Fruit fly (Drosophila melanogaster) whole organism, prepupa: ENCODE measurements around the gene Pp1alpha-96A.

ENCODE experiments used
- Blimp-1 ChIP-seq: fragments of 200-800 bp; sonication (Bioruptor generic); optimal IDR thresholded peaks from 3 replicates; lab custom pipeline; 2017; ENCODE audit warnings: missing biosample characterization, missing genetic modification characterization, mild to moderate bottlenecking, moderate library complexity, missing genetic modification reagents
- CG10631 ChIP-seq: fragments of 200-800 bp; sonication (Bioruptor generic); optimal IDR thresholded peaks from 2 replicates; lab custom pipeline; 2016; ENCODE audit warnings: missing biosample characterization, missing genetic modification characterization
- CG11294 ChIP-seq: fragments of 200-800 bp; sonication (Bioruptor generic); IDR thresholded peaks from 2 replicates; pipeline ENCODE4 v1.3.6; 2022; ENCODE audit warnings: missing biosample characterization, missing genetic modification characterization
- CG11902 ChIP-seq: fragments of 200-800 bp; sonication (Bioruptor generic); optimal IDR thresholded peaks from 3 replicates; lab custom pipeline; 2016; ENCODE audit warnings: missing biosample characterization, missing genetic modification characterization
- CG32006 ChIP-seq: fragments of 200-800 bp; sonication (Bioruptor generic); optimal IDR thresholded peaks from 3 replicates; lab custom pipeline; 2017; ENCODE audit warnings: missing biosample characterization, mild to moderate bottlenecking, missing genetic modification characterization
- CG34406 ChIP-seq: fragments of 200-800 bp; sonication (Bioruptor generic); optimal IDR thresholded peaks from 3 replicates; lab custom pipeline; 2016; ENCODE audit warnings: missing biosample characterization, missing genetic modification characterization
- CG3919 ChIP-seq: fragments of 200-800 bp; sonication (Bioruptor generic); optimal IDR thresholded peaks from 3 replicates; lab custom pipeline; 2016; ENCODE audit warnings: missing biosample characterization, missing genetic modification characterization
- CG4318 ChIP-seq: fragments of 200-800 bp; sonication (Bioruptor generic); optimal IDR thresholded peaks from 3 replicates; lab custom pipeline; 2017; ENCODE audit warnings: missing biosample characterization, mild to moderate bottlenecking, missing genetic modification characterization
- CG6163 ChIP-seq: fragments of 200-800 bp; sonication (Bioruptor generic); IDR thresholded peaks from 3 replicates; pipeline ENCODE4 v1.3.6; 2022; ENCODE audit warnings: missing biosample characterization, missing genetic modification characterization
- CG6808 ChIP-seq: fragments of 200-800 bp; sonication (Bioruptor generic); optimal IDR thresholded peaks from 3 replicates; lab custom pipeline; 2017; ENCODE audit warnings: missing biosample characterization, missing genetic modification characterization, mild to moderate bottlenecking, moderate library complexity, missing genetic modification reagents
- CG6854 ChIP-seq: fragments of 200-800 bp; sonication (Bioruptor generic); optimal IDR thresholded peaks from 2 replicates; lab custom pipeline; 2017; ENCODE audit warnings: missing biosample characterization, mild to moderate bottlenecking, missing genetic modification characterization
- CG7368 ChIP-seq: fragments of 200-800 bp; sonication (Bioruptor generic); optimal IDR thresholded peaks from 3 replicates; lab custom pipeline; 2016; ENCODE audit warnings: missing biosample characterization, missing genetic modification characterization
- CG8119 ChIP-seq: fragments of 200-800 bp; sonication (Bioruptor generic); IDR thresholded peaks from 3 replicates; pipeline ENCODE4 v1.3.6; 2022; ENCODE audit warnings: missing biosample characterization, missing genetic modification characterization
- CG8319 ChIP-seq: fragments of 200-800 bp; sonication (Bioruptor generic); optimal IDR thresholded peaks from 3 replicates; lab custom pipeline; 2016; ENCODE audit warnings: missing biosample characterization, missing genetic modification characterization
- Eip75B ChIP-seq: fragments of 200-800 bp; sonication (Bioruptor generic); optimal IDR thresholded peaks from 3 replicates; lab custom pipeline; 2016; ENCODE audit warnings: missing biosample characterization, missing genetic modification characterization
- Eip78C ChIP-seq: fragments of 200-800 bp; sonication (Bioruptor generic); peaks from one replicate; lab custom pipeline; 2016; ENCODE audit warnings: missing biosample characterization, missing genetic modification characterization
- Eip93F ChIP-seq: fragments of 200-800 bp; sonication (Bioruptor generic); optimal IDR thresholded peaks from 2 replicates; lab custom pipeline; 2016; ENCODE audit warnings: missing biosample characterization, mild to moderate bottlenecking, missing genetic modification characterization
- Ets21C ChIP-seq: fragments of 200-800 bp; sonication (Bioruptor generic); optimal IDR thresholded peaks from 3 replicates; lab custom pipeline; 2016; ENCODE audit warnings: missing biosample characterization, missing genetic modification characterization
- Hr38 ChIP-seq: sonication (Bioruptor generic); optimal IDR thresholded peaks from 2 replicates; lab custom pipeline; 2016; ENCODE audit warnings: missing biosample characterization, missing genetic modification characterization
- Hr39 ChIP-seq: fragments of 200-800 bp; sonication (Bioruptor generic); optimal IDR thresholded peaks from 2 replicates; lab custom pipeline; 2016; ENCODE audit warnings: missing biosample characterization, missing genetic modification characterization
- Lpt ChIP-seq: fragments of 200-800 bp; sonication (Bioruptor generic); optimal IDR thresholded peaks from 3 replicates; lab custom pipeline; 2016; ENCODE audit warnings: missing biosample characterization, missing genetic modification characterization
- Met ChIP-seq: fragments of 200-800 bp; sonication (Bioruptor generic); optimal IDR thresholded peaks from 3 replicates; lab custom pipeline; 2016; ENCODE audit warnings: missing biosample characterization, missing genetic modification characterization
- OdsH ChIP-seq: fragments of 200-800 bp; sonication (Bioruptor generic); optimal IDR thresholded peaks from 3 replicates; lab custom pipeline; 2016; ENCODE audit warnings: missing biosample characterization, missing genetic modification characterization
- Sox102F ChIP-seq: fragments of 200-800 bp; sonication (Bioruptor generic); optimal IDR thresholded peaks from 2 replicates; lab custom pipeline; 2016; ENCODE audit warnings: missing biosample characterization, mild to moderate bottlenecking, missing genetic modification characterization
- achi ChIP-seq: fragments of 200-800 bp; sonication (Bioruptor generic); optimal IDR thresholded peaks from 3 replicates; lab custom pipeline; 2016; ENCODE audit warnings: missing biosample characterization, missing genetic modification characterization
- acj6 ChIP-seq: fragments of 200-800 bp; sonication (Bioruptor generic); optimal IDR thresholded peaks from 3 replicates; lab custom pipeline; 2016; ENCODE audit warnings: missing biosample characterization, missing genetic modification characterization
- cyc ChIP-seq: fragments of 200-800 bp; sonication (Bioruptor generic); optimal IDR thresholded peaks from 3 replicates; lab custom pipeline; 2016; ENCODE audit warnings: missing biosample characterization, missing genetic modification characterization
- dac ChIP-seq: fragments of 200-800 bp; sonication (Bioruptor generic); optimal IDR thresholded peaks from 2 replicates; lab custom pipeline; 2017; ENCODE audit warnings: missing biosample characterization, mild to moderate bottlenecking, missing genetic modification characterization
- eg ChIP-seq: fragments of 200-800 bp; sonication (Bioruptor generic); IDR thresholded peaks from 3 replicates; pipeline ENCODE4 v1.3.6; 2022; ENCODE audit warnings: missing biosample characterization, missing genetic modification characterization
- fd85E ChIP-seq: fragments of 200-800 bp; sonication (Bioruptor generic); optimal IDR thresholded peaks from 3 replicates; lab custom pipeline; 2016; ENCODE audit warnings: missing biosample characterization, missing genetic modification characterization
- fkh ChIP-seq: fragments of 200-800 bp; sonication (Bioruptor generic); optimal IDR thresholded peaks from 3 replicates; lab custom pipeline; 2017; ENCODE audit warnings: missing biosample characterization, mild to moderate bottlenecking, missing genetic modification characterization, moderate library complexity
- lz ChIP-seq: fragments of 200-800 bp; sonication (Bioruptor generic); optimal IDR thresholded peaks from 3 replicates; lab custom pipeline; 2016; ENCODE audit warnings: missing biosample characterization, missing genetic modification characterization
- net ChIP-seq: fragments of 200-800 bp; sonication (Bioruptor generic); optimal IDR thresholded peaks from 3 replicates; lab custom pipeline; 2016; ENCODE audit warnings: missing biosample characterization, missing genetic modification characterization
- pdm3 ChIP-seq: fragments of 200-800 bp; sonication (Bioruptor generic); optimal IDR thresholded peaks from 3 replicates; lab custom pipeline; 2016; ENCODE audit warnings: missing biosample characterization, missing genetic modification characterization
- salr ChIP-seq, 2 experiments: fragments of 200-800 bp; sonication (Bioruptor generic); optimal IDR thresholded peaks; 3 replicates each; lab custom pipeline; 2016 to 2018; ENCODE audit warnings: missing biosample characterization in 2 of 2, missing genetic modification characterization in 2 of 2, mild to moderate bottlenecking in 1 of 2
- ss ChIP-seq, 2 experiments: fragments of 200-800 bp; sonication (Bioruptor generic); optimal IDR thresholded peaks; 2 replicates in 1 of 2; 3 replicates in 1 of 2; lab custom pipeline; 2017 to 2018; ENCODE audit warnings: mild to moderate bottlenecking in 2 of 2, missing biosample characterization in 2 of 2, missing genetic modification characterization in 2 of 2, moderate library complexity in 1 of 2

The Pp1alpha-96A gene

DNA sequence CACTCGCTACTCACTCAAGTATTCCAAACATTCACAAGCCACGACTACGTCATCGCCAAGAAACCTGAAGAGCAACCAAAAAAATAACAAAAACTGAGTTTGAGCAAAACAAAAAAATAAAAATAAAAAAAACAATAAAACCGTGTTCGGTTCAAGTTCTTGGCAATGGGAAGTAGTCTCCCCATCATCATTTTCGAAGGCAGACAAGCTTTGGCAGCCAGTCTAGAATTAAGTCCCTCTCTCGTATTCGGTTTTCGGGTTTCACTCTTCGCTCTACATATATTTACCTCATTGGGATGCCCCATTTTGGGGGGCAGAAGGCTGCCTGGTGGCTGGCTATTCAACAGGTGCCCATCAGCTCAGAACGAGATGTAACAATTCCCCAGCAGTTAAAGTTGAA lies 31.8 kb downstream of the Pp1alpha-96A start (continued):
- TF ChIP-seq Lpt (GFP tag; lab: Kevin White, UChicago) (no peak), Hr39 (GFP tag; lab: Kevin White, UChicago) (no peak), CG34406 (GFP tag; lab: Kevin White, UChicago) (peak; percentile 18), Ets21C (no peak), Eip78C (peak; percentile 80), Hr38 (no peak), Blimp-1 (no peak)
- TF ChIP-seq, all 60 proteins: peak for 21

DNA sequence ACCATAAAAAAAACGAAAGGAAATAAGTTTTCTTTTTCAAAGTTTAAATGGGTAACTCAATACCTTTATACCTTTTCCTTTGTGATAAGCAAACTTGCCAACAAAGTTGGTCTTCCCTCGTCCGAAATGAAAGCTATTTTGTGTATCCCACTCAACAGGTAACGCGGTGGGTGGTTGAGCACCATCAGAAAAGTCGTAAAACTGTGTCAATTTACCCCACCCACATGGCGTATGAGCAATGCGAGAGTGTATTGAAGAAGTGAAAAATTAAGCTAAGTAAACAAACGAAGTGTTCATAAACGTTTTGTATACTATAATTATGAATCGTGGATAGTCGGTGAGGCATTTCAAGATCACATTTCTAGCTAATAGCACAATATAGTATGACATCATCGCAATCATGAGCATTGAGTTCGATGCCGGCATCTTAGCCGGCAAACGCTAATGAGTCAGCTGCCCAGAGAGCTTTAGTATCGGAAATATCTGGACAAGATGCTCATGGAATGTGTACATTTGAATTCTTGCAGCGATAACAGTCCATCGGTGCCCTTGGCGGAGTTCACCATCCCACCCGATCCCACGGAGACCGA lies 32.8 kb downstream of the Pp1alpha-96A start:
- no peak for TF ChIP-seq lz (GFP tag; lab: Kevin White, UChicago)
- TF ChIP-seq Eip78C = peak; percentile 16
- no peak for TF ChIP-seq ss (GFP tag; optimal IDR thresholded peaks at IDR 0.05; lab: Kevin White, UChicago)
- TF ChIP-seq Met (GFP tag; lab: Kevin White, UChicago) = no peak
- TF ChIP-seq CG10631 (GFP tag; lab: Kevin White, UChicago) = no peak
- no peak for TF ChIP-seq pdm3 (GFP tag; lab: Kevin White, UChicago)
- TF ChIP-seq fkh (GFP tag; lab: Kevin White, UChicago) = peak; percentile 63
- no peak for TF ChIP-seq Eip93F (GFP tag; lab: Kevin White, UChicago)
- TF ChIP-seq CG6163 = no peak

DNA sequence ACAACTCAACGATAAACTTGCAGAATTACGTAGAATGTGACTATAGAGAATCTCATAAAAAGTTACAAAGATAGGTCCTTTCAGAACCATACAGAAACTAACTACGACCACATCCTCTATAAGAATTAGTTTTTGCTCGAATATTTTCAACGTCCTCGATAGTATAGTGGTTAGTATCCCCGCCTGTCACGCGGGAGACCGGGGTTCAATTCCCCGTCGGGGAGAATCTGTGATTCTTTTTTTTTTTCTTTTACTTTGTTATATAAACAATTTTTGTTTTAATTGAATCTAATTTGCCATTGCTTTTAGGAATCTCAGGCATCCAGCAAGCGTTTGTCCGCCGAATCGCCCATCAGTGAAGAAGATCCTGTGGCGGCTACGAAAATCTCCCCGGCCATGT lies 37.1 kb downstream of the Pp1alpha-96A start:
- no peak for TF ChIP-seq eg (GFP tag; lab: Robert Waterston, UW)
- no peak for TF ChIP-seq CG8319 (GFP tag; lab: Kevin White, UChicago)
- TF ChIP-seq Eip75B (GFP tag; lab: Kevin White, UChicago) = no peak
- TF ChIP-seq lz (GFP tag; lab: Kevin White, UChicago) = no peak
- TF ChIP-seq achi (GFP tag; lab: Kevin White, UChicago) = no peak
- no peak for TF ChIP-seq CG11294 (GFP tag; lab: Robert Waterston, UW)
- TF ChIP-seq CG6808 = no peak
- no peak for TF ChIP-seq Eip93F (GFP tag; lab: Kevin White, UChicago)

DNA sequence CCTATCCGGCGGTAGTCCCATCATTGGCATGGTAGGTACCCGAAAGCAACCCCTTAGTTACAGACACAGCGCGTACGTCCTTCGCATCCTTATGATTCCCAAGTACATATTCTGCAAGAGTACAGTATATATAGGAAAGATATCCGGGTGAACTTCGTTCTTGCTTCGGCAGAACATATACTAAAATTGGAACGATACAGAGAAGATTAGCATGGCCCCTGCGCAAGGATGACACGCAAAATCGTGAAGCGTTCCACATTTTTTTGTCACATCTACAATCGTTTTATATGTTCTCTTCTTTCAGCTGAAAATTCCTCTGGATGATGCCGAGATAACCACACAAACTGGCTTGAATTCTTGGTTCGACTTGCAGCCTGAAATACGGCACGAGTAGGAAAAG lies 37.9 kb downstream of the Pp1alpha-96A start:
- TF ChIP-seq CG8119 (GFP tag; lab: Robert Waterston, UW) (no peak), CG3919 (no peak), CG11902 (GFP tag; lab: Kevin White, UChicago) (no peak), Lpt (GFP tag; lab: Kevin White, UChicago) (no peak), Sox102F (no peak), acj6 (no peak), CG7368 (GFP tag; lab: Kevin White, UChicago) (no peak), salr (GFP tag; optimal IDR thresholded peaks at IDR 0.05; lab: Kevin White, UChicago) (no peak), CG6854 (no peak), Eip75B (GFP tag; lab: Kevin White, UChicago) (no peak), cyc (no peak), CG4318 (GFP tag; lab: Kevin White, UChicago) (no peak), CG11294 (GFP tag; lab: Robert Waterston, UW) (no peak), fd85E (no peak), OdsH (GFP tag; lab: Kevin White, UChicago) (no peak), Met (GFP tag; lab: Kevin White, UChicago) (no peak), CG10631 (GFP tag; lab: Kevin White, UChicago) (no peak), CG32006 (GFP tag; lab: Kevin White, UChicago) (no peak), net (no peak)

DNA sequence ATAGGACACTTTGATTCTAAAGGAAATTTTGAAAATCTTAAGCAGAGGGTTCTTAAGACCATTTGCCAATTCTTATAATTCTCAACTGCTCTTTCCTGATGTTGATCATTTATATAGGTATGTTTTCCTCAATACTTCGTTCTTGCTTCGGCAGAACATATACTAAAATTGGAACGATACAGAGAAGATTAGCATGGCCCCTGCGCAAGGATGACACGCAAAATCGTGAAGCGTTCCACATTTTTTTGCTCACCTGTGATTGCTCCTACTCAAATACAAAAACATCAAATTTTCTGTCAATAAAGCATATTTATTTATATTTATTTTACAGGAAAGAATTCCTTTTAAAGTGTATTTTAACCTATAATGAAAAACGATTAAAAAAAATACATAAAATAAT lies 38.5 kb downstream of the Pp1alpha-96A start:
- no peak for TF ChIP-seq dac
- TF ChIP-seq CG4318 (GFP tag; lab: Kevin White, UChicago) = no peak
